Fruit fly (Drosophila melanogaster): ENCODE data around the gene Atu.

DNA sequence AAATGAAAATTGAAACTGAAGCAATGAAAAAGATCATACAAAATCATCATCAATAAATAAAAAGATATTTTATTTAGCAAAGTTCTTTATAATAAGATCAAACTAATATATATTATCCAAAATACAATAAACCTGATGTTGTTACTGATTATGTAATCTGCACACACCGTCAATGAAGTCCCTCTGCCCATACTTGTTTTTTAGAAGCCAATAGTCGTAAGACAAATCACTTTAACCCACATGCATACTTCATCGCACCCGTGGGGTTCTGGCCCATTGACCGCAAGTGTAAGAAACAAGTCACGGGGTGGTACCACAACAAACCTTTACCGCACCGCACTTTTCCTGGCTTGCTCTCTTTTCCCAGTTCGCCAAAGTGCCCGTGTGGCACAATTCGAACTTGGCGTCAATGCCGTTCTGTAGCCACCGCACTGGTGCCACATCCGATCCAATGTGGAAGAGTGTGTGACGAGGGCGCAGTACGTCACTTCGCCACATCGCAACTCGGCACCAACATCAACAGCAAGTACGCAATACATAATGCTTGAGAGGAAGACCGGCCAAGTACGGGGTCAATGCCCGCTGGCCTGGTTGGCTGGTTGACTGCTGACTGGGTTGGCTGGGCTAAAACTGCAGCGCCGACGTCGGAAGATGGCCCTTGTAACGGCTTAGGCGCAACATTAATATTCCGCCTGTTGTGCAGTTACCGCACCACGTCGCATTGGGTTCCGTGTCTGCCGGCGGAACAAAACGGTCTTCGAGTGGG, 40.1 kb upstream of the Atu start:
- TF ChIP-seq Hr83 (GFP tag; optimal IDR thresholded peaks at IDR 0.05; ENCODE audit: poor library complexity, severe bottlenecking) = no peak
- no peak for TF ChIP-seq Hr78 (GFP tag; optimal IDR thresholded peaks at IDR 0.05)
- no peak for TF ChIP-seq GATAd (GFP tag; optimal IDR thresholded peaks at IDR 0.05)
- no peak for TF ChIP-seq CrebA (GFP tag; optimal IDR thresholded peaks at IDR 0.05; ENCODE audit: borderline replicate concordance)
- TF ChIP-seq pan (optimal IDR thresholded peaks at IDR 0.05) = no peak
- no peak for TF ChIP-seq lola (GFP tag; optimal IDR thresholded peaks at IDR 0.05)
- no peak for TF ChIP-seq brk (GFP tag; optimal IDR thresholded peaks at IDR 0.05)
- TF ChIP-seq foxo (GFP tag; optimal IDR thresholded peaks at IDR 0.05) = peak in 1 of 2 experiments; percentile 26

Measured in whole organism, wandering third instar larva.